Worm (Caenorhabditis elegans) whole organism, L1 larva: ENCODE data around the gene T07H3.8.

Experiments
- C34B4.2 ChIP-seq: sonication (generic microtip); optimal IDR thresholded peaks from 2 replicates; lab custom pipeline; 2017; ENCODE audit warnings: mild to moderate bottlenecking, missing genetic modification characterization, missing compliant biosample characterization
- F16B12.6 ChIP-seq: fragments of 150-350 bp; optimal IDR thresholded peaks from 2 replicates; lab custom pipeline; 2014; ENCODE audit warnings: missing biosample characterization, missing genetic modification characterization
- Y116A8C.19 ChIP-seq: sonication (generic microtip); optimal IDR thresholded peaks from 2 replicates; lab custom pipeline; 2016; ENCODE audit warnings: missing compliant biosample characterization, missing genetic modification characterization, borderline replicate concordance
- aha-1 ChIP-seq: fragments of 150-350 bp; optimal IDR thresholded peaks from 2 replicates; lab custom pipeline; 2014; ENCODE audit warnings: missing biosample characterization, missing genetic modification characterization
- blmp-1 ChIP-seq: fragments of 150-350 bp; optimal IDR thresholded peaks from 2 replicates; lab custom pipeline; 2014; ENCODE audit warnings: missing biosample characterization, missing genetic modification characterization
- ceh-63 ChIP-seq: fragments of 200-800 bp; sonication (Bioruptor generic); optimal IDR thresholded peaks from 2 replicates; lab custom pipeline; 2018; ENCODE audit warnings: mild to moderate bottlenecking, missing genetic modification characterization, missing compliant biosample characterization
- ceh-82 ChIP-seq, 3 experiments: fragments of 150-350 bp in 1 of 3; sonication (generic microtip) in 2 of 3; optimal IDR thresholded peaks; 2 replicates each; lab custom pipeline; 2014 to 2017; ENCODE audit warnings: missing biosample characterization in 3 of 3, missing genetic modification characterization in 3 of 3
- dpl-1 ChIP-seq, 3 experiments: fragments of 150-350 bp in 2 of 3; sonication (generic microtip) in 1 of 3; optimal IDR thresholded peaks; 2 replicates each; lab custom pipeline; 2014 to 2017; ENCODE audit warnings: missing biosample characterization in 3 of 3, missing genetic modification characterization in 3 of 3, missing genetic modification reagents in 3 of 3
- efl-3 ChIP-seq: fragments of 200-800 bp; sonication (Bioruptor generic); optimal IDR thresholded peaks from 2 replicates; lab custom pipeline; 2018; ENCODE audit warnings: mild to moderate bottlenecking, missing genetic modification characterization, missing compliant biosample characterization
- egl-27 ChIP-seq, 2 experiments: fragments of 150-350 bp in 1 of 2; sonication (generic microtip); optimal IDR thresholded peaks; 3 replicates each; lab custom pipeline; 2017 to 2018; ENCODE audit warnings: missing biosample characterization in 2 of 2, missing genetic modification characterization in 2 of 2, missing genetic modification reagents in 2 of 2
- elt-2 ChIP-seq: sonication (generic microtip); optimal IDR thresholded peaks from 2 replicates; lab custom pipeline; 2016; ENCODE audit warnings: missing genetic modification characterization, mild to moderate bottlenecking, inconsistent platforms, missing compliant biosample characterization, missing genetic modification reagents
- elt-3 ChIP-seq, 6 experiments: fragments of 150-350 bp in 1 of 6; sonication (generic microtip); optimal IDR thresholded peaks; 2 replicates each; lab custom pipeline; 2017 to 2018; ENCODE audit warnings: missing biosample characterization in 6 of 6, missing genetic modification characterization in 6 of 6, inconsistent platforms in 1 of 6
- ets-5 ChIP-seq: fragments of 200-800 bp; sonication (Bioruptor generic); IDR thresholded peaks from 2 replicates; pipeline ENCODE4 v1.3.6; 2022; ENCODE audit warnings: missing genetic modification characterization, missing compliant biosample characterization
- fkh-4 ChIP-seq: sonication (generic microtip); optimal IDR thresholded peaks from 2 replicates; lab custom pipeline; 2016; ENCODE audit warnings: missing compliant biosample characterization, missing genetic modification characterization, borderline replicate concordance
- hlh-17 ChIP-seq: fragments of 200-800 bp; sonication (Bioruptor generic); optimal IDR thresholded peaks from 2 replicates; lab custom pipeline; 2018; ENCODE audit warnings: missing genetic modification characterization, mild to moderate bottlenecking, missing compliant biosample characterization, moderate library complexity, borderline replicate concordance
- hlh-4 ChIP-seq: sonication (generic microtip); optimal IDR thresholded peaks from 2 replicates; lab custom pipeline; 2016; ENCODE audit warnings: mild to moderate bottlenecking, missing genetic modification characterization, missing compliant biosample characterization
- irx-1 ChIP-seq: sonication (generic microtip); optimal IDR thresholded peaks from 2 replicates; lab custom pipeline; 2016; ENCODE audit warnings: missing genetic modification characterization, missing compliant biosample characterization
- lin-13 ChIP-seq: fragments of 150-350 bp; optimal IDR thresholded peaks from 2 replicates; lab custom pipeline; 2014; ENCODE audit warnings: missing biosample characterization, missing genetic modification reagents, missing genetic modification characterization
- lin-39 ChIP-seq: fragments of 150-350 bp; optimal IDR thresholded peaks from 2 replicates; lab custom pipeline; 2014; ENCODE audit warnings: missing biosample characterization, missing genetic modification reagents, missing genetic modification characterization
- mdl-1 ChIP-seq, 2 experiments: fragments of 150-350 bp; optimal IDR thresholded peaks; 2 replicates each; lab custom pipeline; 2014 to 2017; ENCODE audit warnings: missing biosample characterization in 2 of 2, missing genetic modification characterization in 2 of 2, inconsistent platforms in 1 of 2
- mef-2 ChIP-seq: fragments of 150-350 bp; optimal IDR thresholded peaks from 2 replicates; lab custom pipeline; 2014; ENCODE audit warnings: missing biosample characterization, missing genetic modification characterization
- nhr-11 ChIP-seq: fragments of 150-350 bp; optimal IDR thresholded peaks from 2 replicates; lab custom pipeline; 2014; ENCODE audit warnings: missing biosample characterization, missing genetic modification characterization
- nhr-19 ChIP-seq: fragments of 200-800 bp; sonication (Bioruptor generic); conservative IDR thresholded peaks from 2 replicates; pipeline ENCODE4 v1.3.6; 2022; ENCODE audit warnings: missing genetic modification characterization, missing compliant biosample characterization
- nhr-20 ChIP-seq: sonication (generic microtip); optimal IDR thresholded peaks from 2 replicates; lab custom pipeline; 2016; ENCODE audit warnings: mild to moderate bottlenecking, missing genetic modification characterization, missing compliant biosample characterization
- nhr-76 ChIP-seq: sonication (generic microtip); optimal IDR thresholded peaks from 2 replicates; lab custom pipeline; 2017; ENCODE audit warnings: missing biosample characterization, missing genetic modification characterization
- nhr-84 ChIP-seq: sonication (generic microtip); optimal IDR thresholded peaks from 2 replicates; lab custom pipeline; 2017; ENCODE audit warnings: missing biosample characterization, missing genetic modification characterization
- nhr-85 ChIP-seq: sonication (generic microtip); peaks from one replicate; lab custom pipeline; 2016; ENCODE audit warnings: missing genetic modification characterization, inconsistent platforms, missing compliant biosample characterization
- tbx-2 ChIP-seq: sonication (generic microtip); optimal IDR thresholded peaks from 2 replicates; lab custom pipeline; 2016; ENCODE audit warnings: missing genetic modification characterization, missing compliant biosample characterization
- unc-62 ChIP-seq: fragments of 150-350 bp; optimal IDR thresholded peaks from 2 replicates; lab custom pipeline; 2014; ENCODE audit warnings: missing biosample characterization, missing genetic modification reagents, missing genetic modification characterization
- xbp-1 ChIP-seq: sonication (generic microtip); optimal IDR thresholded peaks from 2 replicates; lab custom pipeline; 2016; ENCODE audit warnings: missing genetic modification characterization, missing compliant biosample characterization
- ztf-11 ChIP-seq, 2 experiments: sonication (generic microtip); optimal IDR thresholded peaks; 2 replicates each; lab custom pipeline; 2016 to 2017; ENCODE audit warnings: missing genetic modification characterization in 2 of 2, missing biosample characterization in 1 of 2, missing compliant biosample characterization in 1 of 2
- ztf-4 ChIP-seq: fragments of 150-350 bp; optimal IDR thresholded peaks from 2 replicates; lab custom pipeline; 2014; ENCODE audit warnings: missing biosample characterization, missing genetic modification characterization

Gene T07H3.8

ce11 chrII:1589845-1590244 is 3.4 kb downstream of the T07H3.8 start, which contains the start of gene T07H3.7:
Gene T07H3.7, minus strand, starts transcription at chrII:1589945.
- TF ChIP-seq nhr-19 (no peak), ceh-82 (tag; optimal IDR thresholded peaks at IDR 0.05; lab: Kevin White, UChicago) (no peak), nhr-84 (tag; lab: Kevin White, UChicago) (no peak)

DNA sequence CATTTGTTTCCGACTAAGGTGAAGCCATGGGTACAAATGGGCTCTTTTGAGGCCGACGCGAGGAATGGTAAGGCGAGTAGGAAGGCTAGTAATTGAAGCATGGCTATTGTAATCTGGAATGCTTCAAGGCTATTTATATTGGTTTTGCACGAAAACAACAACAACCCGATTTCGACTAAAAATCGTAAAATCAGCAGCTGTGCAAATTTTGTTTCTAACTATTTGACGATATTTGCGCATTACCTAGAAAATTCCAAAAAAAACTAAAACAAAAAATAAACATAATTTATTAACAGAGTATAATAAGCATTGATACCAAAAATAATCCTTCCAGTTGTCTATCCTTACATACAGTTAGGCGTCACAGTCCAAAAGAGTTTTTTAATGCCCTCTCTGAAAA is 8.7 kb downstream of the T07H3.8 start, which contains the start of gene clec-20:
Gene clec-20 (minus strand): TSS at position 101 of the 400 bp plus-strand sequence.
- TF ChIP-seq elt-2 (tag; lab: Kevin White, UChicago): no peak
- no peak for TF ChIP-seq nhr-85

- TF ChIP-seq Y116A8C.19 (tag; lab: Kevin White, UChicago): no peak
- TF ChIP-seq mef-2 (tag; lab: Kevin White, UChicago): no peak
- TF ChIP-seq tbx-2 (tag; lab: Kevin White, UChicago): no peak
- peak; percentile 67 for TF ChIP-seq elt-2 (tag; lab: Kevin White, UChicago)
Measured at ce11 chrII:1597101-1598088, 11.0 kb downstream of the T07H3.8 start, which contains the start of gene bath-46. Gene bath-46, plus strand, starts transcription at chrII:1597906.

DNA sequence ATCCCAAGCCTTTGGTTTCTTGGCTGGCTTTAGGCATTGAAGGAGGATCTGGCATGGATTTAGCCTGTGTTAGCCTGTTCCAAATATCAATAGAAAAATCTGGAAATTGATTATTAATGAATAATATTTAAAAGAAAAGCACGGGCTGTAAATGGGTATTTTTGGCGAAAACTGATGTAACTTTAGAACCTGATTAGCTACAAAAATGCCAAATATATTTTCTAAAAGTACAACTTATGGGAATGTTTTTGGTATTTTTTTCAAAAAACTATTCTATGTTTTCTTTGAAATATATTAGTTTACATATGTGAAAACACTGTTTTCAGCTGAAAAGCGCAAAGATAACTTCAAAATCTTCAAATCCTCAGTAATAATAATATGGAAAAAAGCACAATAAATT is 14.3 kb downstream of the T07H3.8 start, which contains the start of gene bath-26:
Gene bath-26 (minus strand): TSS at position 101 of the 400 bp plus-strand sequence.
- TF ChIP-seq hlh-4 (tag; lab: Kevin White, UChicago) (no peak), ztf-4 (tag; lab: Kevin White, UChicago) (no peak), nhr-76 (tag; lab: Kevin White, UChicago) (no peak), dpl-1 (GFP tag; optimal IDR thresholded peaks at IDR 0.05; lab: Kevin White, UChicago) (no peak), nhr-20 (tag; lab: Kevin White, UChicago) (no peak), blmp-1 (tag; lab: Kevin White, UChicago) (no peak), mef-2 (tag; lab: Kevin White, UChicago) (no peak), mdl-1 (tag; optimal IDR thresholded peaks at IDR 0.05; lab: Kevin White, UChicago) (no peak), ets-5 (GFP tag; lab: Robert Waterston, UW) (no peak), lin-13 (GFP tag; lab: Kevin White, UChicago) (no peak), unc-62 (GFP tag; lab: Kevin White, UChicago) (no peak)

DNA sequence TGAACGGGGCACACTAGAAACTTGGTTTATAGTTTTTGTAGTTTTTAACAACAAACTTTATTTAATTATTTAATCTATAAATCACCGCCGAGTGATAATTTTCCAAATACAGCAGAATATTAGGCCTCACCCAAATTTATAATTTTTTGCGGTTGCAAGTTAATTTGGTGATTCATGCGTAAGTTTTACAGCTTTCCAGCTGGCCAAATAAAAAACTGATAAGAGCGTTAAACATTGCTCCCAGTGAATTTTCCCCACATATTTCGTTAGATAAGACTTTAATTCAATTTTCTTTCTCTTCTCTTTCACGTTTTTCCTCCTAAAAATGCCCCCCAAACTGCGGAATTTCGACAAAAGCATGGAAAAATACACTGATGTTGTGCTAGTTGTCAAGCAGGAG is 15.1 kb downstream of the T07H3.8 start, which contains the start of gene bath-47:
Gene bath-47 (plus strand): TSS at position 305 of the 400 bp plus-strand sequence.
- TF ChIP-seq ztf-11 (tag; optimal IDR thresholded peaks at IDR 0.05; lab: Kevin White, UChicago) (no peak), efl-3 (GFP tag; lab: Kevin White, UChicago) (no peak), hlh-17 (GFP tag; lab: Kevin White, UChicago) (no peak), Y116A8C.19 (tag; lab: Kevin White, UChicago) (no peak), lin-13 (GFP tag; lab: Kevin White, UChicago) (no peak)

ce11 chrII:1603049-1603448 is 16.6 kb downstream of the T07H3.8 start:
- TF ChIP-seq aha-1 (no peak), F16B12.6 (tag; lab: Kevin White, UChicago) (no peak), nhr-84 (tag; lab: Kevin White, UChicago) (no peak), irx-1 (no peak), efl-3 (GFP tag; lab: Kevin White, UChicago) (no peak), nhr-11 (tag; lab: Kevin White, UChicago) (no peak), xbp-1 (tag; lab: Kevin White, UChicago) (no peak), elt-3 (tag; optimal IDR thresholded peaks at IDR 0.05; lab: Kevin White, UChicago) (no peak), hlh-4 (tag; lab: Kevin White, UChicago) (no peak), ceh-82 (tag; optimal IDR thresholded peaks at IDR 0.05; lab: Kevin White, UChicago) (no peak), Y116A8C.19 (tag; lab: Kevin White, UChicago) (no peak), lin-39 (tag; lab: Kevin White, UChicago) (no peak), egl-27 (tag; optimal IDR thresholded peaks at IDR 0.05; lab: Kevin White, UChicago) (no peak), ceh-63 (GFP tag; lab: Kevin White, UChicago) (no peak), fkh-4 (tag; lab: Kevin White, UChicago) (no peak), hlh-17 (GFP tag; lab: Kevin White, UChicago) (no peak), C34B4.2 (tag; lab: Kevin White, UChicago) (no peak)
